Worm (Caenorhabditis elegans) whole organism, mixed stage, embryonic: Measurements from ENCODE around the gene Y43F8B.3.

Experiments used
- M03D4.4 ChIP-seq: sonication (generic microtip); optimal IDR thresholded peaks from 2 replicates; lab custom pipeline; 2017; ENCODE audit warnings: mild to moderate bottlenecking, missing genetic modification characterization, missing compliant biosample characterization
- bed-3 ChIP-seq: fragments of 200-800 bp; sonication (Bioruptor generic); optimal IDR thresholded peaks from 3 replicates; lab custom pipeline; 2018; ENCODE audit warnings: mild to moderate bottlenecking, missing genetic modification characterization, moderate library complexity, missing compliant biosample characterization
- blmp-1 ChIP-seq: fragments of 150-350 bp; optimal IDR thresholded peaks from 2 replicates; lab custom pipeline; 2014; ENCODE audit warnings: missing biosample characterization, missing genetic modification characterization
- ceh-39 ChIP-seq: fragments of 150-350 bp; optimal IDR thresholded peaks from 2 replicates; lab custom pipeline; 2014; ENCODE audit warnings: missing biosample characterization, missing genetic modification characterization
- ceh-43 ChIP-seq: fragments of 200-800 bp; sonication (Bioruptor generic); optimal IDR thresholded peaks from 2 replicates; lab custom pipeline; 2018; ENCODE audit warnings: mild to moderate bottlenecking, missing genetic modification characterization, moderate library complexity, missing compliant biosample characterization
- ceh-83 ChIP-seq: fragments of 200-800 bp; sonication (Bioruptor generic); optimal IDR thresholded peaks from 2 replicates; lab custom pipeline; 2018; ENCODE audit warnings: mild to moderate bottlenecking, missing genetic modification characterization, missing compliant biosample characterization
- ces-1 ChIP-seq: fragments of 150-350 bp; optimal IDR thresholded peaks from 2 replicates; lab custom pipeline; 2014; ENCODE audit warnings: missing biosample characterization, missing genetic modification reagents, missing genetic modification characterization
- cnd-1 ChIP-seq: fragments of 200-800 bp; sonication (Bioruptor generic); optimal IDR thresholded peaks from 2 replicates; lab custom pipeline; 2018; ENCODE audit warnings: mild to moderate bottlenecking, missing genetic modification characterization, missing compliant biosample characterization
- drap-1 ChIP-seq: fragments of 200-800 bp; sonication (Bioruptor generic); optimal IDR thresholded peaks from 3 replicates; lab custom pipeline; 2018; ENCODE audit warnings: mild to moderate bottlenecking, missing genetic modification characterization, missing compliant biosample characterization
- elt-1 ChIP-seq: sonication (generic microtip); optimal IDR thresholded peaks from 2 replicates; lab custom pipeline; 2017; ENCODE audit warnings: missing genetic modification characterization, mild to moderate bottlenecking, missing compliant biosample characterization, antibody characterized with exemption, moderate library complexity, borderline replicate concordance; ENCODE audit not compliant: insufficient read depth
- elt-3 ChIP-seq: fragments of 150-350 bp; optimal IDR thresholded peaks from 2 replicates; lab custom pipeline; 2014; ENCODE audit warnings: missing biosample characterization, missing genetic modification characterization
- flh-1 ChIP-seq: fragments of 200-800 bp; sonication (Bioruptor generic); optimal IDR thresholded peaks from 2 replicates; lab custom pipeline; 2018; ENCODE audit warnings: mild to moderate bottlenecking, missing genetic modification characterization, moderate library complexity, missing compliant biosample characterization
- ham-2 ChIP-seq: fragments of 200-800 bp; sonication (Bioruptor generic); optimal IDR thresholded peaks from 2 replicates; lab custom pipeline; 2018; ENCODE audit warnings: mild to moderate bottlenecking, missing genetic modification characterization, missing compliant biosample characterization
- hlh-1 ChIP-seq: fragments of 150-350 bp; optimal IDR thresholded peaks from 2 replicates; lab custom pipeline; 2014; ENCODE audit warnings: missing biosample characterization, missing genetic modification reagents, missing genetic modification characterization
- lin-13 ChIP-seq: fragments of 150-350 bp; optimal IDR thresholded peaks from 2 replicates; lab custom pipeline; 2014; ENCODE audit warnings: missing biosample characterization, missing genetic modification characterization
- lin-32 ChIP-seq: fragments of 200-800 bp; sonication (Bioruptor generic); optimal IDR thresholded peaks from 2 replicates; lab custom pipeline; 2018; ENCODE audit warnings: mild to moderate bottlenecking, missing genetic modification characterization, missing compliant biosample characterization
- lsy-2 ChIP-seq: fragments of 150-350 bp; optimal IDR thresholded peaks from 2 replicates; lab custom pipeline; 2014; ENCODE audit warnings: missing biosample characterization, missing genetic modification characterization
- mab-5 ChIP-seq: fragments of 150-350 bp; optimal IDR thresholded peaks from 2 replicates; lab custom pipeline; 2014; ENCODE audit warnings: missing biosample characterization, missing genetic modification characterization
- mep-1 ChIP-seq: fragments of 150-350 bp; optimal IDR thresholded peaks from 2 replicates; lab custom pipeline; 2017; ENCODE audit warnings: missing biosample characterization, missing genetic modification reagents, missing genetic modification characterization, inconsistent platforms
- mls-2 ChIP-seq: sonication (generic microtip); optimal IDR thresholded peaks from 2 replicates; lab custom pipeline; 2016; ENCODE audit warnings: mild to moderate bottlenecking, missing genetic modification characterization, moderate library complexity, missing compliant biosample characterization
- nhr-12 ChIP-seq: fragments of 150-350 bp; optimal IDR thresholded peaks from 2 replicates; lab custom pipeline; 2014; ENCODE audit warnings: missing biosample characterization, missing genetic modification characterization
- nhr-2 ChIP-seq: fragments of 150-350 bp; optimal IDR thresholded peaks from 2 replicates; lab custom pipeline; 2014; ENCODE audit warnings: missing biosample characterization, missing genetic modification characterization
- nhr-237 ChIP-seq: fragments of 150-350 bp; optimal IDR thresholded peaks from 2 replicates; lab custom pipeline; 2014; ENCODE audit warnings: missing biosample characterization, missing genetic modification characterization
- nhr-28 ChIP-seq: fragments of 150-350 bp; optimal IDR thresholded peaks from 2 replicates; lab custom pipeline; 2014; ENCODE audit warnings: missing biosample characterization, missing genetic modification characterization
- nhr-76 ChIP-seq: sonication (generic microtip); optimal IDR thresholded peaks from 2 replicates; lab custom pipeline; 2017; ENCODE audit warnings: missing biosample characterization, missing genetic modification characterization
- pha-4 ChIP-seq: fragments of 150-350 bp; optimal IDR thresholded peaks from 2 replicates; lab custom pipeline; 2018; ENCODE audit warnings: missing biosample characterization, missing genetic modification reagents, missing genetic modification characterization
- sem-2 ChIP-seq: fragments of 200-800 bp; sonication (Bioruptor generic); optimal IDR thresholded peaks from 2 replicates; lab custom pipeline; 2018; ENCODE audit warnings: mild to moderate bottlenecking, missing genetic modification characterization, missing compliant biosample characterization
- snpc-4 ChIP-seq: fragments of 150-350 bp; optimal IDR thresholded peaks from 2 replicates; lab custom pipeline; 2014; ENCODE audit warnings: missing biosample characterization, missing genetic modification characterization
- sptf-1 ChIP-seq: sonication (generic microtip); optimal IDR thresholded peaks from 2 replicates; lab custom pipeline; 2017; ENCODE audit warnings: mild to moderate bottlenecking, missing genetic modification characterization, moderate library complexity, missing compliant biosample characterization
- tbx-8 ChIP-seq: fragments of 200-800 bp; sonication (Bioruptor generic); optimal IDR thresholded peaks from 2 replicates; lab custom pipeline; 2018; ENCODE audit warnings: mild to moderate bottlenecking, missing genetic modification characterization, moderate library complexity, missing compliant biosample characterization
- unc-120 ChIP-seq: sonication (generic microtip); optimal IDR thresholded peaks from 2 replicates; lab custom pipeline; 2017; ENCODE audit warnings: missing genetic modification characterization, missing compliant biosample characterization; ENCODE audit not compliant: poor library complexity, severe bottlenecking
- unc-39 ChIP-seq: fragments of 150-350 bp; optimal IDR thresholded peaks from 2 replicates; lab custom pipeline; 2014; ENCODE audit warnings: missing biosample characterization, missing genetic modification characterization
- unc-62 ChIP-seq: fragments of 150-350 bp; optimal IDR thresholded peaks from 2 replicates; lab custom pipeline; 2014; ENCODE audit warnings: missing biosample characterization, missing genetic modification reagents, missing genetic modification characterization
- zip-8 ChIP-seq: fragments of 150-350 bp; optimal IDR thresholded peaks from 2 replicates; lab custom pipeline; 2014; ENCODE audit warnings: missing biosample characterization, missing genetic modification characterization
- ztf-11 ChIP-seq: fragments of 150-350 bp; optimal IDR thresholded peaks from 2 replicates; lab custom pipeline; 2014; ENCODE audit warnings: missing biosample characterization, missing genetic modification characterization

Y43F8B.3 gene

DNA sequence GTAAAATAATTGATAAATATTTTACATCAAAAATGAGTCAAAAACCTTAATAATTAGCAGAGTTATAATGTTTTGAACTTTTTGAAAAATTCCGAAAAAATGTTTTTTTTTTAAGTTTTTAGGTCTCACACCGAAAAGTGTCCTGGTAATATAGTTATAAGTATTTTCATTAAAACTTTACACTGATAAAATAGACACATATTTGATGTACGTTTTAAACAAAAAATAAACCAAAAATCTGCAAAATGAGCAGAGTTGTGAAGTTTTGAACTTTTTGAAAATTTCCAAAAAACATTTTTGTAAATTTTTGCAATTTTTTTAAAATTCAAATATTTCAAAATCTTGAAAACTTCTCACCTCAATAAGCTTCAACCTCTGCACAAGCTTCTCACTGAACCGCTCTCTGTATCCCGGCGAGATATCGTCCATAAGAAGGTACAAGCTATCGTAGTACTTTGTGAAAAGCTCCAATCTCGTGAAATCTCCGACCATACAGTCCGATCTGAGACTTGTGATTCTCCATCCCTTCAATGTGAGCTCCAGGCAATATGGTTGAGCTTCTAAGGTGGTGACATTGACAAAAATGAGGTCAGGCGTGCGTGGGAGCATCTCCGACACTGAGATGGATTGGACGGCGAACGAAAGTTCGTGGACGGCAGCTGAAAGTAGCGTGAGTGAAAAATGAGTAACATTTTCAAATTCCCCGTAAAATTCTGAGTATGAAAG, 17.9 kb downstream of the Y43F8B.3 start:
- TF ChIP-seq lsy-2 (tag; lab: Kevin White, UChicago) (no peak), nhr-2 (no peak), blmp-1 (no peak), cnd-1 (tag; lab: Kevin White, UChicago) (no peak), elt-1 (tag; lab: Kevin White, UChicago) (no peak), pha-4 (tag; lab: Kevin White, UChicago) (no peak), lin-32 (GFP tag; lab: Kevin White, UChicago) (no peak), ztf-11 (tag; lab: Kevin White, UChicago) (no peak), mep-1 (tag; lab: Kevin White, UChicago) (no peak), mab-5 (no peak), drap-1 (GFP tag; lab: Kevin White, UChicago) (no peak), ces-1 (GFP tag; lab: Kevin White, UChicago) (no peak)
- TF ChIP-seq, all 35 proteins: peak for 0

DNA sequence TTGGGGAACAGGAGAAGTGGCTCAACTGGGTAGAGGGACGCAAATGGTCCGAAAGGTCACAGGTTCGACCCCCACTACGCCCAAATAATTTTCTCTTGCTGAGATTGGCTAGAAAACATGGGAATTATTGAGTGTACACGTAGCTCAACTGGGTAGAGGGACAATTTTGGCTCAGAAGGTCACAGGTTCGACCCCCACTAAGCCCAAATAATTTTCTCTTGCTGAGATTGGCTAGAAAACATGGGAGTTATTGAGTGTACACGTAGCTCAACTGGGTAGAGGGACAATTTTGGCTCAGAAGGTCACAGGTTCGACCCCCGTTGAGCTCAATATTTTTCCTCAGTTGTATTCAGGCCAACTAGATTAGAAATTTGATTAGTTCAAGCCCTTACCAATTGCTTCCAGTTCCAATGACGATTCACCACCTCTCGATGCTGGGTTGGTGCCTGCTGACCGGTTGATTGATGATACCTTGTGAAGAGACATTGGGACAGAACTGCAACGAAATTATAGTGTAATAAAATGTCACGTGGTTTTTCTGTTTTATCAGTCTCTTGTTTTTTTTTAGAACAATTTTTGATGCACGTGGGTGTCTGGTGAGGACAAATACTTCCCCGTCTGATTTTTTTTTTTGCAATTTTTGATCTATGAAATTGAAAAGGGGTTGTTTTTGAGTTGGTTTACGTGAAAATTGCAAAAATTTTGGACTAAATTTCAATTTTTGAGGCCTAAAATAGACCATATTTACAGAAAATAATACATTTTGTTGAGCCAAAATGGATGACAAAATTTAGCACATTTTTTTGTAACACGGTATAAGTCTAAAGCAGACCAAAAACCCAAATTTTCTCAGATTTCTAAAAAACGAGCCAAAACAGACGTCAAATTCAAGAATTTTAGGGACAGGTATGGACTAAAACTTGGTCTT, 18.7 kb downstream of the Y43F8B.3 start:
- peak; percentile 42 for TF ChIP-seq drap-1 (GFP tag; lab: Kevin White, UChicago)
- peak; percentile 2 for TF ChIP-seq nhr-2
- TF ChIP-seq hlh-1: no peak
- no peak for TF ChIP-seq bed-3 (GFP tag; lab: Kevin White, UChicago)
- TF ChIP-seq nhr-237 (tag; lab: Kevin White, UChicago): no peak
- TF ChIP-seq cnd-1 (tag; lab: Kevin White, UChicago): no peak

DNA sequence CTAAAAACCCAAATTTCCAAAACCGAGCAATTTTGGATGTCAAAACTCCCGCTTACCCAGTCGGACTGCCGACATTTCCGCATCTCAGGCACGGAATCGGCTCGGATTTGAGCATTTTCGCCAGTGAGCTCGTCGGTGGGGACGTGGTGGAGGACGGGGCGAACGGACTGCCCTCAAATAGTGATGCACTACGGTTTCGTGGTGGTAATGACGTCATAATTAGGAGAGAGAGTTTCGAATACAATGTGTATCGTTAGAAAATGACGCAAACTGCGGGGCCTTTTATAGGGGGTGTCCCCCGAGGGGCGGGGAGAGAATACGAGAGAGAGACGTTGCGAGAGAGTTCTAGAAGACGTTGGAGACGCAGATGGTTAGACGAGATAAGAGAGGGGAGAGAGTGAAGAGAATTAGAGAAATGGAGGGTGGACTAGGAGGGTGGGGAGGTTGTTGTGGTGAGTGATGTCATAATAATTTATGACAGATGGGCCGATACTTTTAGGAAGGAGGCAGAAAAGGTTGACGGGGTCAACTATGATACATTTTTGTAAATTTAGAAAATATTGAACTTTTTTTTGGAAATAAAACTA, 19.7 kb downstream of the Y43F8B.3 start:
- TF ChIP-seq nhr-237 (tag; lab: Kevin White, UChicago): peak; percentile 45
- TF ChIP-seq ces-1 (GFP tag; lab: Kevin White, UChicago): peak; percentile 82
- TF ChIP-seq sem-2 (GFP tag; lab: Kevin White, UChicago): peak; percentile 68
- TF ChIP-seq tbx-8 (GFP tag; lab: Kevin White, UChicago): peak; percentile 26
- TF ChIP-seq nhr-2: peak; percentile 93
- peak; percentile 86 for TF ChIP-seq nhr-12 (tag; lab: Kevin White, UChicago)
- peak; percentile 87 for TF ChIP-seq ceh-39 (tag; lab: Kevin White, UChicago)
- peak; percentile 81 for TF ChIP-seq mab-5
- peak; percentile 85 for TF ChIP-seq ztf-11 (tag; lab: Kevin White, UChicago)
- TF ChIP-seq drap-1 (GFP tag; lab: Kevin White, UChicago): peak; percentile 94
- TF ChIP-seq lin-13 (tag; lab: Kevin White, UChicago): peak; percentile 83
- TF ChIP-seq unc-62: peak; percentile 99
- TF ChIP-seq mls-2 (tag; lab: Kevin White, UChicago): peak; percentile 88
- TF ChIP-seq mep-1 (tag; lab: Kevin White, UChicago): peak; percentile 72
- peak; percentile 94 for TF ChIP-seq zip-8
- peak; percentile 78 for TF ChIP-seq sptf-1 (tag; lab: Kevin White, UChicago)
- TF ChIP-seq M03D4.4 (tag; lab: Kevin White, UChicago): peak; percentile 70
- TF ChIP-seq pha-4 (tag; lab: Kevin White, UChicago): peak; percentile 10
- TF ChIP-seq ceh-83: peak; percentile 92
- TF ChIP-seq blmp-1: peak; percentile 25
- TF ChIP-seq lsy-2 (tag; lab: Kevin White, UChicago): peak; percentile 69
- no peak for TF ChIP-seq bed-3 (GFP tag; lab: Kevin White, UChicago)
- TF ChIP-seq snpc-4 (tag; lab: Kevin White, UChicago): no peak
- peak; percentile 75 for TF ChIP-seq ceh-43 (GFP tag; lab: Kevin White, UChicago)
- peak; percentile 89 for TF ChIP-seq cnd-1 (tag; lab: Kevin White, UChicago)
- peak; percentile 31 for TF ChIP-seq hlh-1
- peak; percentile 90 for TF ChIP-seq unc-39 (tag; lab: Kevin White, UChicago)
- no peak for TF ChIP-seq nhr-28 (tag; lab: Kevin White, UChicago)
- TF ChIP-seq ham-2: no peak
- TF ChIP-seq nhr-76: no peak
- peak; percentile 74 for TF ChIP-seq elt-1 (tag; lab: Kevin White, UChicago)
- peak; percentile 28 for TF ChIP-seq flh-1 (GFP tag; lab: Kevin White, UChicago)
- TF ChIP-seq elt-3: peak; percentile 82
- TF ChIP-seq unc-120 (tag; lab: Kevin White, UChicago): peak; percentile 72
- TF ChIP-seq lin-32 (GFP tag; lab: Kevin White, UChicago): peak; percentile 58
